Worm (Caenorhabditis elegans) whole organism, L4/young adult: ENCODE data around the gene srw-40.

ENCODE experiments used
- W03F9.2 ChIP-seq: fragments of 150-350 bp; optimal IDR thresholded peaks from 2 replicates; lab custom pipeline; 2014; ENCODE audit warnings: missing biosample characterization, missing genetic modification characterization
- dao-5 ChIP-seq: sonication (generic microtip); optimal IDR thresholded peaks from 2 replicates; lab custom pipeline; 2016; ENCODE audit warnings: missing genotype, missing genetic modification characterization, moderate library complexity, missing compliant biosample characterization

DNA sequence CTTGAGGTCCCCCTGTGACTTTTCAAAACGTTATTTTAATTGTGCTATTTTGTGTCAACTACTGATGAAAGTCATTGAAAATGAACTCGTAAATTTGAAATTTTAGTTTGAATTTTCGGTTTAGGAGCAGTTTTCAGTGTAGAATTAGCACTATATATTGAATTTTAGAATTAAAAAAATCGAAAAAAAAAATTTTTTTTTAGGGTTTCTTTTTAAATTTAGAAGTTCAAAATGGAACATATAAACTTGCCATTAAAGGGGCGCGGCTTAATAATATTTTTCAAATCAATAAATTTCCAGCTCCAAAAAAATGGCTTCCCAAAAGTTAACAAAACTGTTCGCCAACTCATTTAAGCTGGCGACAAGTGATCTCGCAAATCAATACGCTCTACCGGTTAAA lies 35.0 kb upstream of the srw-40 start, which contains the start of gene H20J04.9:
- TF ChIP-seq dao-5 (tag; lab: Kevin White, UChicago) (no peak), W03F9.2 (tag; lab: Kevin White, UChicago) (no peak)
